Worm (Caenorhabditis elegans): ENCODE data around the gene sti-1.

The sti-1 gene

DNA sequence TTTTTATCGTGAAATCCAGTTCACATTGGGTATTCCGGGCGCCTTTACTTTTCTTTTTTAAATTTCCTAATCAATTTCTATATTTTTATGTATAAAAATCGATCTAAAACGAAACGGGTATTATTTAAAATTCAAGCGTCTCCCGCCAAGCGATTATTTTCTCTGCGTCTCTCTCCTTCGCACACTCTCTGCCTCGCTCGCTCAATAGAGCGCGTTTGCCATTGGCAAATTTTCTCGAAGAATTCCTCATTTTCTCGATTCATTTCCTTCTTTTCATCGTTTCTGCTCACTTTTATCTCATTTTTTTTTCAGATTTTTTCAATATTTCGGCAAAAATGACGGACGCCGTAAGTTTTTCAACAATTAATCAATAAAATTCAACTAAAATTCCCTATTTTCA, at the start of gene sti-1:
TSS of gene sti-1 (plus strand) at position 263 of the 400 bp plus-strand sequence.
- TF ChIP-seq sea-1 (GFP tag; conservative IDR thresholded peaks at IDR 0.05) (no peak), B0310.2 (tag; optimal IDR thresholded peaks at IDR 0.05) (no peak), F13C5.2 (tag; optimal IDR thresholded peaks at IDR 0.05) (peak; percentile 34), ets-7 (tag; optimal IDR thresholded peaks at IDR 0.05) (no peak)

DNA sequence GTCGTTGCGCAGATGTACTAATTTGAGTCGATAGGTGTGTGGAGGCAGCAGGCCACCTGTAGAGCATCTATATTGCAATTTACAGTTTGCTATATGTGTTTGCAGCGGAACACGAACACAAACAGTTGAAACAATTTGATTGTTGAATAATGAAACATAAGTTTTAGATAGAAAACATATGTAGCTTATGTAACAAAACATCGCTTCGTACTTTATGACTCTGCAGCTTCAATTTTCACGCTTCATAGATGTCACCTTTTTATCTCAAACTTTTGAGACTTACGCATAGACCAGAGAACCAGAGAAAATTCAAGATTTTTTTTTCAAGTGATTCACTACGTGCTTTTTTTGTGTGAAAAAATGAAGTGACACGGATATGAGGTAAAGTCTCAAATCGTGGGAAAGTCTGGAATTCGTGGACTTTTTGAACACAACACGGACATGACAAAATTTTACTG, 49.4 kb upstream of the sti-1 start, which contains the start of gene fbxb-72:
TSS of gene fbxb-72 (minus strand) at position 58 of the 458 bp plus-strand sequence.
- TF ChIP-seq scrt-1 (GFP tag; IDR thresholded peaks at IDR 0.05), result no peak
- TF ChIP-seq tra-4 (tag; optimal IDR thresholded peaks at IDR 0.05), result no peak
- TF ChIP-seq tbx-11 (GFP tag; IDR thresholded peaks at IDR 0.05), result no peak
- TF ChIP-seq ets-7 (tag; optimal IDR thresholded peaks at IDR 0.05), result no peak
- no peak for TF ChIP-seq B0310.2 (tag; optimal IDR thresholded peaks at IDR 0.05)
- TF ChIP-seq pes-1 (GFP tag; IDR thresholded peaks at IDR 0.05), result no peak
- no peak for TF ChIP-seq ceh-13 (GFP tag; optimal IDR thresholded peaks at IDR 0.05)
- TF ChIP-seq flt-1 (GFP tag; IDR thresholded peaks at IDR 0.05), result no peak
- no peak for TF ChIP-seq F13C5.2 (tag; optimal IDR thresholded peaks at IDR 0.05)
- no peak for TF ChIP-seq tbx-37 (GFP tag; conservative IDR thresholded peaks at IDR 0.05)
- TF ChIP-seq hnd-1 (tag; optimal IDR thresholded peaks at IDR 0.05), result no peak
- TF ChIP-seq hmg-4 (GFP tag; optimal IDR thresholded peaks at IDR 0.05), result no peak
- TF ChIP-seq ama-1 (optimal IDR thresholded peaks at IDR 0.05), result no peak
- no peak for TF ChIP-seq aly-1 (tag; optimal IDR thresholded peaks at IDR 0.05)
- no peak for TF ChIP-seq hmbx-1 (tag; optimal IDR thresholded peaks at IDR 0.05)
- no peak for TF ChIP-seq sea-1 (GFP tag; conservative IDR thresholded peaks at IDR 0.05)
- TF ChIP-seq ceh-36 (tag; optimal IDR thresholded peaks at IDR 0.05), result no peak

- TF ChIP-seq hmg-4 (GFP tag; optimal IDR thresholded peaks at IDR 0.05) (no peak), scrt-1 (GFP tag; IDR thresholded peaks at IDR 0.05) (no peak), sea-1 (GFP tag; conservative IDR thresholded peaks at IDR 0.05) (no peak), ama-1 (optimal IDR thresholded peaks at IDR 0.05) (no peak), pes-1 (GFP tag; IDR thresholded peaks at IDR 0.05) (no peak; the same call in 1 of the 2 replicates), hmbx-1 (tag; optimal IDR thresholded peaks at IDR 0.05) (no peak)
Observed at ce11 chrV:724470-724890, 48.8 kb upstream of the sti-1 start.

DNA sequence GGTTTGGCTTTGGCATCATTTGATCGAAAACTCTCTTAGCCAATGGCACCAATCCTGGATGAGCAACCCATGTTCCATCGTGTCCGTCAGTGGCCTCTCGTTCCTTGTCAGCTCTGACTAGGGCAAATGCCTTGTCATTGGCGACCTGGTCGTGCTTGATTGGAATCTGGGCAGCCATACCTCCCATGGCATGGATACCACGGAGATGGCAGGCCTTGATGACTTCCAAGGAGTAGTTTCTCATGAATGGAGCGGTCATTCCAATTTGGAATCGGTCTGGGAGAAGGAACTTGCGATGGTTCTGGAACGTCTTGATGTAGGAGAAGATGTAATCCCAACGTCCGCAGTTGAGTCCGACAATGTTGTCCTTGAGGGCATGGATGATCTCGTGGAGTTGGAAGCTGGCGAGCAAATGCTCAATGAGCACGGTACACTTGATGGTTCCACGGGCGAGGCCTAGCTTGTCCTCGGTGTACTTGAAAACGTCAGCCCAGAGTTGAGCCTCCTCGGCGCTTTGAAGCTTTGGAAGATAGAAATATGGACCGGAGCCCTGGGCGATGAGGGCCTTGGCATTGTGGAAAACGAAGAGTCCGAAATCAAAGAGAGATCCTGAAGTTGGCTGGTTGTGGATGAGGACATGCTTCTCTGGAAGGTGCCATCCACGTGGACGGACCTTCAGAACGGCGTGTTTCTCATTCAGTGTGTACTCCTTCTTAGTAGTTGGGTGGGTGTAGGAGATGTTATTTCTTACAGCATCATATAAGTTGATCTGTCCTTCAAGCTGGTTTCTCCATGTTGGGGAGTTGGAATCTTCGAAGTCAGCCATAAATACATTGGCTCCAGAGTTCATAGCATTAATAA, 48.1 kb upstream of the sti-1 start:
- TF ChIP-seq ceh-36 (tag; optimal IDR thresholded peaks at IDR 0.05) (no peak), flt-1 (GFP tag; IDR thresholded peaks at IDR 0.05) (no peak), sea-1 (GFP tag; conservative IDR thresholded peaks at IDR 0.05) (no peak)

DNA sequence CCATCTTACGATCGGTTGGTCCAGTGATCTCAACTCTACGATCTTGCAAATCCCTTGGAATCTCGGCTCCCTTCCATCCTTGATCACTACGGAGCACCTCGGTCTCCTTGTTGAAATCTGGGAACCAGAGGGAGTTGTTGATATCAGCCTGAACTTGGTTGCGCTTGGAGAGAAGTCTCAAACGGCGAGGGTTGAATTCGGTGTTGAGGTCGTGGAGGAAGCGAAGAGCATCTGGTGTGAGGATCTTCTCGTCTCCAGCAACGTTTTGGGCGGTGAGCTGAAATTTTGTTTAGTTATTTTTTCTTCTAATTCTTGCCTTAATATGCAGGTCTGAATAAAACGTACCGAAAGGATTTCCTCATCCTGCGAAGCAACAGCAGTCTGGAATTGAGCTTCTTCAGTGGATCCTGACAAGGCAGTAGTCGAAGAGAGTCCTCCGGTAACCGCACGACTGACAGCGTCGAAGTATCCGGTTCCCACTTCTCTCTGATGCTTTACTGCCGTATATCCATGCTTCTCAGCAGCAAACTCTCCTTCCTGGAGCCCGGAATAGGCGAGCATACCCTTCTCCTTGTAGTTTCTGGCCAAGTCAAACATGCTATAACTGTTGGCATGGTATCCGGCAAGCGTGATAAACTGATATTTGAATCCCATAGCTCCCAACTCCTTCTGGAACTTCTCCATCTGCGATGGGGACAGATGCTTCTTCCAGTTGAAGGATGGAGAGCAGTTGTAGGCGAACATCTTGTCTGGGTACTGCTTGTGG, 47.3 kb upstream of the sti-1 start:
- TF ChIP-seq aly-1 (tag; optimal IDR thresholded peaks at IDR 0.05) (peak; percentile 12), hmg-4 (GFP tag; optimal IDR thresholded peaks at IDR 0.05) (no peak)

- no peak for TF ChIP-seq sea-1 (GFP tag; conservative IDR thresholded peaks at IDR 0.05)
- TF ChIP-seq pes-1 (GFP tag; IDR thresholded peaks at IDR 0.05), result no peak
- no peak for TF ChIP-seq F13C5.2 (tag; optimal IDR thresholded peaks at IDR 0.05)
Observed at ce11 chrV:726573-727483, 46.5 kb upstream of the sti-1 start.

ce11 chrV:727484-728351, 45.6 kb upstream of the sti-1 start, which contains the start of the genes icl-1 and srh-2:
Gene icl-1 (minus strand): TSS chrV:728004.
Gene srh-2 (plus strand): TSS chrV:728301.
- no peak for TF ChIP-seq pes-1 (GFP tag; IDR thresholded peaks at IDR 0.05)
- no peak for TF ChIP-seq ceh-36 (tag; optimal IDR thresholded peaks at IDR 0.05)
- TF ChIP-seq tbx-37 (GFP tag; conservative IDR thresholded peaks at IDR 0.05), result no peak
- TF ChIP-seq hmg-4 (GFP tag; optimal IDR thresholded peaks at IDR 0.05), result no peak
- TF ChIP-seq hmbx-1 (tag; optimal IDR thresholded peaks at IDR 0.05), result no peak
- no peak for TF ChIP-seq F13C5.2 (tag; optimal IDR thresholded peaks at IDR 0.05)
- TF ChIP-seq ama-1 (optimal IDR thresholded peaks at IDR 0.05), result no peak
- no peak for TF ChIP-seq tbx-11 (GFP tag; IDR thresholded peaks at IDR 0.05)
- TF ChIP-seq flt-1 (GFP tag; IDR thresholded peaks at IDR 0.05), result no peak
- TF ChIP-seq scrt-1 (GFP tag; IDR thresholded peaks at IDR 0.05), result no peak
- no peak for TF ChIP-seq sea-1 (GFP tag; conservative IDR thresholded peaks at IDR 0.05)
- no peak for TF ChIP-seq tra-4 (tag; optimal IDR thresholded peaks at IDR 0.05)
- no peak for TF ChIP-seq aly-1 (tag; optimal IDR thresholded peaks at IDR 0.05)

Measured in whole organism, early embryonic.